Worm (Caenorhabditis elegans) whole organism, L2 larva: Measurements from ENCODE around the gene psd-1.

Experiments
- F13H6.1 ChIP-seq: sonication (generic microtip); optimal IDR thresholded peaks from 2 replicates; lab custom pipeline; 2016; ENCODE audit warnings: missing genetic modification characterization, missing compliant biosample characterization
- R02D3.7 ChIP-seq: fragments of 150-350 bp; optimal IDR thresholded peaks from 2 replicates; lab custom pipeline; 2014; ENCODE audit warnings: missing biosample characterization, missing genetic modification characterization
- ZK546.5 ChIP-seq: sonication (generic microtip); optimal IDR thresholded peaks from 2 replicates; lab custom pipeline; 2017; ENCODE audit warnings: missing biosample characterization, missing genetic modification characterization
- alr-1 ChIP-seq: fragments of 150-350 bp; optimal IDR thresholded peaks from 2 replicates; lab custom pipeline; 2014; ENCODE audit warnings: missing biosample characterization, missing genetic modification characterization
- aly-2 ChIP-seq: fragments of 150-350 bp; optimal IDR thresholded peaks from 2 replicates; lab custom pipeline; 2014; ENCODE audit warnings: missing biosample characterization, missing genetic modification characterization
- ama-1 ChIP-seq: fragments of 150-350 bp; optimal IDR thresholded peaks from 2 replicates; lab custom pipeline; 2018; ENCODE audit warnings: inconsistent platforms
- blmp-1 ChIP-seq: sonication (generic microtip); optimal IDR thresholded peaks from 2 replicates; lab custom pipeline; 2017; ENCODE audit warnings: missing genetic modification characterization, mild to moderate bottlenecking, missing compliant biosample characterization, antibody characterized with exemption, moderate library complexity; ENCODE audit not compliant: insufficient read depth
- ceh-16 ChIP-seq: fragments of 150-350 bp; optimal IDR thresholded peaks from 2 replicates; lab custom pipeline; 2014; ENCODE audit warnings: missing biosample characterization, missing genetic modification characterization
- crh-2 ChIP-seq: sonication (generic microtip); optimal IDR thresholded peaks from 2 replicates; lab custom pipeline; 2017; ENCODE audit warnings: missing biosample characterization, missing genetic modification characterization
- egl-27 ChIP-seq: sonication (generic microtip); optimal IDR thresholded peaks from 3 replicates; lab custom pipeline; 2017; ENCODE audit warnings: missing biosample characterization, missing genetic modification reagents, missing genetic modification characterization
- elt-1 ChIP-seq: fragments of 150-350 bp; optimal IDR thresholded peaks from 2 replicates; lab custom pipeline; 2014; ENCODE audit warnings: missing biosample characterization, missing genetic modification characterization
- elt-3 ChIP-seq: sonication (generic microtip); optimal IDR thresholded peaks from 2 replicates; lab custom pipeline; 2017; ENCODE audit warnings: missing biosample characterization, missing genetic modification characterization
- fos-1 ChIP-seq: fragments of 150-350 bp; optimal IDR thresholded peaks from 2 replicates; lab custom pipeline; 2014; ENCODE audit warnings: missing biosample characterization, missing genetic modification characterization
- gmeb-1 ChIP-seq: fragments of 150-350 bp; optimal IDR thresholded peaks from 2 replicates; lab custom pipeline; 2014; ENCODE audit warnings: missing biosample characterization, missing genetic modification characterization
- lin-11 ChIP-seq: fragments of 150-350 bp; sonication (generic microtip); optimal IDR thresholded peaks from 2 replicates; lab custom pipeline; 2014; ENCODE audit warnings: missing biosample characterization, missing genetic modification characterization, inconsistent platforms, mixed read lengths
- lin-13 ChIP-seq: fragments of 150-350 bp; optimal IDR thresholded peaks from 2 replicates; lab custom pipeline; 2014; ENCODE audit warnings: missing biosample characterization, missing genetic modification reagents, missing genetic modification characterization
- lin-39 ChIP-seq: fragments of 150-350 bp; optimal IDR thresholded peaks from 2 replicates; lab custom pipeline; 2014; ENCODE audit warnings: missing biosample characterization, missing genetic modification reagents, missing genetic modification characterization
- lsy-2 ChIP-seq, 2 experiments: fragments of 150-350 bp in 1 of 2; sonication (generic microtip) in 1 of 2; optimal IDR thresholded peaks; 2 replicates each; lab custom pipeline; 2014 to 2017; ENCODE audit warnings: missing biosample characterization in 2 of 2, missing genetic modification characterization in 2 of 2
- mbf-1 ChIP-seq: sonication (generic microtip); optimal IDR thresholded peaks from 2 replicates; lab custom pipeline; 2017; ENCODE audit warnings: missing biosample characterization, missing genetic modification characterization
- mdl-1 ChIP-seq, 2 experiments: fragments of 150-350 bp in 1 of 2; sonication (generic microtip) in 1 of 2; optimal IDR thresholded peaks; 2 replicates each; lab custom pipeline; 2017; ENCODE audit warnings: missing biosample characterization in 2 of 2, missing genetic modification characterization in 2 of 2
- nhr-10 ChIP-seq: sonication (generic microtip); optimal IDR thresholded peaks from 2 replicates; lab custom pipeline; 2017; ENCODE audit warnings: missing biosample characterization, missing genetic modification characterization
- nhr-11 ChIP-seq: fragments of 150-350 bp; optimal IDR thresholded peaks from 2 replicates; lab custom pipeline; 2014; ENCODE audit warnings: missing biosample characterization, missing genetic modification characterization
- nhr-12 ChIP-seq: fragments of 150-350 bp; optimal IDR thresholded peaks from 2 replicates; lab custom pipeline; 2014; ENCODE audit warnings: missing biosample characterization, missing genetic modification characterization
- nhr-129 ChIP-seq: fragments of 150-350 bp; optimal IDR thresholded peaks from 2 replicates; lab custom pipeline; 2014; ENCODE audit warnings: missing biosample characterization, missing genetic modification characterization
- nhr-21 ChIP-seq: fragments of 150-350 bp; optimal IDR thresholded peaks from 2 replicates; lab custom pipeline; 2014; ENCODE audit warnings: missing biosample characterization, missing genetic modification characterization
- nhr-23 ChIP-seq: fragments of 150-350 bp; optimal IDR thresholded peaks from 2 replicates; lab custom pipeline; 2014; ENCODE audit warnings: missing biosample characterization, missing genetic modification reagents, missing genetic modification characterization
- nhr-237 ChIP-seq: fragments of 150-350 bp; optimal IDR thresholded peaks from 2 replicates; lab custom pipeline; 2014; ENCODE audit warnings: missing biosample characterization, missing genetic modification characterization
- nhr-25 ChIP-seq: fragments of 150-350 bp; sonication (generic microtip); optimal IDR thresholded peaks from 3 replicates; lab custom pipeline; 2014; ENCODE audit warnings: missing biosample characterization, missing genetic modification characterization
- nhr-6 ChIP-seq: fragments of 150-350 bp; optimal IDR thresholded peaks from 2 replicates; lab custom pipeline; 2014; ENCODE audit warnings: missing biosample characterization, missing genetic modification characterization
- nhr-77 ChIP-seq: fragments of 150-350 bp; optimal IDR thresholded peaks from 2 replicates; lab custom pipeline; 2014; ENCODE audit warnings: missing biosample characterization, missing genetic modification characterization
- peb-1 ChIP-seq: fragments of 150-350 bp; optimal IDR thresholded peaks from 2 replicates; lab custom pipeline; 2014; ENCODE audit warnings: missing biosample characterization, missing genetic modification characterization
- sem-4 ChIP-seq: fragments of 150-350 bp; optimal IDR thresholded peaks from 2 replicates; lab custom pipeline; 2014; ENCODE audit warnings: missing biosample characterization, missing genetic modification reagents, missing genetic modification characterization
- skn-1 ChIP-seq: sonication (generic microtip); optimal IDR thresholded peaks from 2 replicates; lab custom pipeline; 2017; ENCODE audit warnings: missing biosample characterization, missing genetic modification characterization
- sma-3 ChIP-seq: sonication (generic microtip); optimal IDR thresholded peaks from 2 replicates; lab custom pipeline; 2016; ENCODE audit warnings: missing genetic modification reagents, missing genetic modification characterization, missing compliant biosample characterization
- sma-9 ChIP-seq, 2 experiments: fragments of 150-350 bp in 1 of 2; sonication (generic microtip) in 1 of 2; optimal IDR thresholded peaks; 2 replicates each; lab custom pipeline; 2014 to 2016; ENCODE audit warnings: missing genetic modification characterization in 2 of 2, mild to moderate bottlenecking in 1 of 2, missing biosample characterization in 1 of 2, missing compliant biosample characterization in 1 of 2, missing genetic modification reagents in 1 of 2, moderate library complexity in 1 of 2
- snpc-4 ChIP-seq: fragments of 150-350 bp; optimal IDR thresholded peaks from 2 replicates; lab custom pipeline; 2014; ENCODE audit warnings: missing biosample characterization, missing genetic modification characterization
- unc-55 ChIP-seq: fragments of 150-350 bp; sonication (generic microtip); optimal IDR thresholded peaks from 3 replicates; lab custom pipeline; 2014; ENCODE audit warnings: missing biosample characterization, missing genetic modification reagents, missing genetic modification characterization
- zag-1 ChIP-seq: fragments of 150-350 bp; optimal IDR thresholded peaks from 2 replicates; lab custom pipeline; 2014; ENCODE audit warnings: missing biosample characterization, missing genetic modification characterization
- ztf-1 ChIP-seq: fragments of 200-800 bp; sonication (Bioruptor generic); conservative IDR thresholded peaks from 2 replicates; pipeline ENCODE4 v1.3.6; 2022; ENCODE audit warnings: missing genetic modification characterization, missing compliant biosample characterization
- ztf-11 ChIP-seq: sonication (generic microtip); optimal IDR thresholded peaks from 2 replicates; lab custom pipeline; 2017; ENCODE audit warnings: missing biosample characterization, missing genetic modification characterization
- ztf-4 ChIP-seq: fragments of 150-350 bp; optimal IDR thresholded peaks from 2 replicates; lab custom pipeline; 2014; ENCODE audit warnings: missing biosample characterization, missing genetic modification characterization

psd-1 gene

ce11 chrIII:7273718-7274117 is 1.5 kb downstream of the psd-1 start:
- no peak for TF ChIP-seq sma-3
- no peak for TF ChIP-seq nhr-6 (tag; lab: Kevin White, UChicago)
- TF ChIP-seq R02D3.7, result no peak
- TF ChIP-seq nhr-77 (tag; lab: Kevin White, UChicago), result no peak
- no peak for TF ChIP-seq lin-39 (tag; lab: Kevin White, UChicago)
- TF ChIP-seq lin-11 (tag; lab: Kevin White, UChicago), result no peak
- TF ChIP-seq nhr-12 (tag; lab: Kevin White, UChicago), result no peak
- no peak for TF ChIP-seq peb-1
- no peak for TF ChIP-seq ceh-16 (tag; lab: Kevin White, UChicago)
- TF ChIP-seq ztf-4, result no peak
- no peak for TF ChIP-seq nhr-23 (tag; lab: Kevin White, UChicago)
- no peak for TF ChIP-seq blmp-1
- TF ChIP-seq zag-1, result no peak
- peak; percentile 19 for TF ChIP-seq nhr-129 (tag; lab: Kevin White, UChicago)
- no peak for TF ChIP-seq unc-55 (GFP tag; lab: Kevin White, UChicago)
- TF ChIP-seq nhr-21 (tag; lab: Kevin White, UChicago), result peak; percentile 68
- no peak for TF ChIP-seq skn-1 (tag; lab: Kevin White, UChicago)
- no peak for TF ChIP-seq ztf-11 (tag; lab: Kevin White, UChicago)
- TF ChIP-seq nhr-10 (tag; lab: Kevin White, UChicago), result no peak
- TF ChIP-seq crh-2 (tag; lab: Kevin White, UChicago), result no peak
- no peak for TF ChIP-seq fos-1 (tag; lab: Kevin White, UChicago)
- TF ChIP-seq sma-9 (GFP tag; optimal IDR thresholded peaks at IDR 0.05; lab: Kevin White, UChicago), result peak; percentile 72
- no peak for TF ChIP-seq sma-9 (tag; optimal IDR thresholded peaks at IDR 0.05; lab: Kevin White, UChicago)
- no peak for TF ChIP-seq elt-3
- peak in 1 of 2 experiments; percentile 19 for TF ChIP-seq lsy-2 (tag; optimal IDR thresholded peaks at IDR 0.05; lab: Kevin White, UChicago)
- TF ChIP-seq nhr-11 (tag; lab: Kevin White, UChicago), result no peak
- no peak for TF ChIP-seq alr-1
- no peak for TF ChIP-seq egl-27 (tag; lab: Kevin White, UChicago)
- no peak for TF ChIP-seq nhr-237 (tag; lab: Kevin White, UChicago)
- no peak for TF ChIP-seq mbf-1
- no peak for TF ChIP-seq gmeb-1 (tag; lab: Kevin White, UChicago)
- no peak for TF ChIP-seq snpc-4 (tag; lab: Kevin White, UChicago)
- TF ChIP-seq elt-1, result no peak
- no peak for TF ChIP-seq mdl-1 (tag; optimal IDR thresholded peaks at IDR 0.05; lab: Kevin White, UChicago)

- no peak for TF ChIP-seq R02D3.7
- no peak for TF ChIP-seq nhr-77 (tag; lab: Kevin White, UChicago)
- TF ChIP-seq sma-9 (GFP tag; optimal IDR thresholded peaks at IDR 0.05; lab: Kevin White, UChicago), result peak; percentile 86
- no peak for TF ChIP-seq sma-9 (tag; optimal IDR thresholded peaks at IDR 0.05; lab: Kevin White, UChicago)
- peak; percentile 85 for TF ChIP-seq blmp-1
- no peak for TF ChIP-seq lin-39 (tag; lab: Kevin White, UChicago)
- TF ChIP-seq gmeb-1 (tag; lab: Kevin White, UChicago), result peak; percentile 71
- TF ChIP-seq fos-1 (tag; lab: Kevin White, UChicago), result peak; percentile 63
- TF ChIP-seq aly-2 (tag; lab: Kevin White, UChicago), result no peak
- TF ChIP-seq ceh-16 (tag; lab: Kevin White, UChicago), result no peak
- TF ChIP-seq nhr-6 (tag; lab: Kevin White, UChicago), result no peak
- TF ChIP-seq ztf-11 (tag; lab: Kevin White, UChicago), result no peak
- TF ChIP-seq sma-3, result peak; percentile 82
- no peak for TF ChIP-seq ztf-1
- TF ChIP-seq egl-27 (tag; lab: Kevin White, UChicago), result peak; percentile 64
- TF ChIP-seq ZK546.5 (tag; lab: Kevin White, UChicago), result no peak
- no peak for TF ChIP-seq sem-4 (tag; lab: Kevin White, UChicago)
- no peak for TF ChIP-seq F13H6.1 (tag; lab: Kevin White, UChicago)
- no peak for TF ChIP-seq nhr-11 (tag; lab: Kevin White, UChicago)
- TF ChIP-seq snpc-4 (tag; lab: Kevin White, UChicago), result no peak
- TF ChIP-seq lsy-2 (tag; optimal IDR thresholded peaks at IDR 0.05; lab: Kevin White, UChicago), result peak in 1 of 2 experiments; percentile 46
- peak; percentile 55 for TF ChIP-seq crh-2 (tag; lab: Kevin White, UChicago)
- TF ChIP-seq peb-1, result no peak
- TF ChIP-seq nhr-21 (tag; lab: Kevin White, UChicago), result peak; percentile 92
- TF ChIP-seq mdl-1 (tag; optimal IDR thresholded peaks at IDR 0.05; lab: Kevin White, UChicago), result peak in 1 of 2 experiments; percentile 32
- TF ChIP-seq zag-1, result no peak
- TF ChIP-seq ama-1 (lab: Kevin White, UChicago), result peak; percentile 13
- peak; percentile 51 for TF ChIP-seq nhr-25 (tag; lab: Kevin White, UChicago)
- TF ChIP-seq alr-1, result no peak
- TF ChIP-seq lin-13 (GFP tag; lab: Kevin White, UChicago), result no peak
- TF ChIP-seq nhr-129 (tag; lab: Kevin White, UChicago), result peak; percentile 89
Observed at ce11 chrIII:7272828-7273227, 2.4 kb downstream of the psd-1 start.
